Fruit fly (Drosophila melanogaster): ENCODE results near the gene CadN2.

Gene CadN2

dm6 chr2L:17752406-17752805, 122.6 kb downstream of the CadN2 start:
- TF ChIP-seq CG17801 (GFP tag; optimal IDR thresholded peaks at IDR 0.05; ENCODE audit: partially characterized antibody): no peak

dm6 chr2L:17751220-17751619, 123.8 kb downstream of the CadN2 start:
- TF ChIP-seq CG17801 (GFP tag; optimal IDR thresholded peaks at IDR 0.05; ENCODE audit: partially characterized antibody): no peak

- TF ChIP-seq CG17801 (GFP tag; optimal IDR thresholded peaks at IDR 0.05; ENCODE audit: partially characterized antibody): no peak
Measured at dm6 chr2L:17750141-17750540, 124.9 kb downstream of the CadN2 start.

- no peak for TF ChIP-seq CG17801 (GFP tag; optimal IDR thresholded peaks at IDR 0.05; ENCODE audit: partially characterized antibody)
Measured at dm6 chr2L:17748746-17749358, 126.2 kb downstream of the CadN2 start.

- TF ChIP-seq CG17801 (GFP tag; optimal IDR thresholded peaks at IDR 0.05; ENCODE audit: partially characterized antibody): no peak
Measured at dm6 chr2L:17747133-17747824, 127.8 kb downstream of the CadN2 start.

dm6 chr2L:17745472-17745871, 129.6 kb downstream of the CadN2 start:
- TF ChIP-seq CG17801 (GFP tag; optimal IDR thresholded peaks at IDR 0.05; ENCODE audit: partially characterized antibody): no peak

dm6 chr2L:17743735-17744134, 131.3 kb downstream of the CadN2 start:
- no peak for TF ChIP-seq CG17801 (GFP tag; optimal IDR thresholded peaks at IDR 0.05; ENCODE audit: partially characterized antibody)

- no peak for TF ChIP-seq CG17801 (GFP tag; optimal IDR thresholded peaks at IDR 0.05; ENCODE audit: partially characterized antibody)
Measured at dm6 chr2L:17741527-17741926, 133.5 kb downstream of the CadN2 start.

- TF ChIP-seq CG17801 (GFP tag; optimal IDR thresholded peaks at IDR 0.05; ENCODE audit: partially characterized antibody): no peak
Measured at dm6 chr2L:17741123-17741522, 133.9 kb downstream of the CadN2 start.

- no peak for TF ChIP-seq CG17801 (GFP tag; optimal IDR thresholded peaks at IDR 0.05; ENCODE audit: partially characterized antibody)
Measured at dm6 chr2L:17740417-17740924, 134.6 kb downstream of the CadN2 start.

dm6 chr2L:17739428-17739827, 135.6 kb downstream of the CadN2 start:
- TF ChIP-seq CG17801 (GFP tag; optimal IDR thresholded peaks at IDR 0.05; ENCODE audit: partially characterized antibody): no peak

Data from ovary, adult (tissue).